Worm (Caenorhabditis elegans): Measurements from ENCODE around the gene Y53G8B.1.

ce11 chrIII:3105212-3105611 lies 23.9 kb upstream of the Y53G8B.1 start:
- no peak for TF ChIP-seq W03F9.2 (tag; optimal IDR thresholded peaks at IDR 0.05)
- TF ChIP-seq him-1 (tag; optimal IDR thresholded peaks at IDR 0.05): no peak
